Worm (Caenorhabditis elegans) whole organism, L3 larva: Measurements from ENCODE around the gene cdr-6.

ENCODE experiments used
- ama-1 ChIP-seq: fragments of 150-350 bp; optimal IDR thresholded peaks from 2 replicates; lab custom pipeline; 2018
- ceh-28 ChIP-seq: fragments of 150-350 bp; optimal IDR thresholded peaks from 2 replicates; lab custom pipeline; 2014; ENCODE audit warnings: missing biosample characterization, missing genetic modification reagents, missing genetic modification characterization
- ceh-82 ChIP-seq: fragments of 150-350 bp; optimal IDR thresholded peaks from 2 replicates; lab custom pipeline; 2014; ENCODE audit warnings: missing biosample characterization, missing genetic modification characterization
- elt-1 ChIP-seq: fragments of 150-350 bp; optimal IDR thresholded peaks from 2 replicates; lab custom pipeline; 2014; ENCODE audit warnings: missing biosample characterization, missing genetic modification characterization
- elt-2 ChIP-seq: sonication (generic microtip); optimal IDR thresholded peaks from 2 replicates; lab custom pipeline; 2016; ENCODE audit warnings: missing genetic modification reagents, mild to moderate bottlenecking, missing genetic modification characterization, missing compliant biosample characterization
- elt-3 ChIP-seq, 3 experiments: fragments of 150-350 bp in 1 of 3; sonication (generic microtip) in 2 of 3; optimal IDR thresholded peaks; 2 replicates in 2 of 3; 4 replicates in 1 of 3; lab custom pipeline; 2014 to 2017; ENCODE audit warnings: missing biosample characterization in 3 of 3, missing genetic modification characterization in 3 of 3
- fkh-2 ChIP-seq: fragments of 150-350 bp; optimal IDR thresholded peaks from 2 replicates; lab custom pipeline; 2014; ENCODE audit warnings: missing biosample characterization, missing genetic modification reagents, missing genetic modification characterization
- lin-39 ChIP-seq: fragments of 150-350 bp; optimal IDR thresholded peaks from 2 replicates; lab custom pipeline; 2018; ENCODE audit warnings: missing biosample characterization, missing genetic modification reagents, missing genetic modification characterization
- nhr-237 ChIP-seq: fragments of 150-350 bp; optimal IDR thresholded peaks from 2 replicates; lab custom pipeline; 2014; ENCODE audit warnings: missing biosample characterization, missing genetic modification characterization
- unc-39 ChIP-seq: sonication (generic microtip); optimal IDR thresholded peaks from 4 replicates; lab custom pipeline; 2017; ENCODE audit warnings: missing biosample characterization, missing genetic modification characterization
- unc-62 ChIP-seq: fragments of 150-350 bp; sonication (generic microtip); optimal IDR thresholded peaks from 4 replicates; lab custom pipeline; 2014; ENCODE audit warnings: missing biosample characterization, missing genetic modification reagents, missing genetic modification characterization

DNA sequence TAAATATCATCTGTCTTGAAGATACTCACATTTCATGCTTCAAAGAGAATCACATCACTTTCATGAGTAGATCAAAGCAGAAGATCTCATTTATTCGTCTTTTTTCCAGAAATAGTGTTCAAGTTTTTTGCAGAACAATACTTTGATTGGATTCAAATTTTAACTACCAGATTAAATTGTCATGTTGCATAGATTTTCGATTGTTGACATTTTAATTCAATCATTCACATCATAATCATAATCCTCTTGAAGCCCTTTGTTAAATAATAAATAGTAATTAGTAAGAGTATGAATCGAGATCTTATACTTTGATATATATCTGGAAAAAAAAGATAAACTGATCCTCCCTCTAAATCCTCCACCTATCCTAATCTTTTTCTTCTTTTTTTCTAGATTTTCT, 14.3 kb upstream of the cdr-6 start:
- TF ChIP-seq ama-1 (lab: Kevin White, UChicago) (no peak), elt-2 (no peak), ceh-82 (no peak), elt-3 (tag; optimal IDR thresholded peaks at IDR 0.05; lab: Kevin White, UChicago) (no peak), unc-62 (no peak), fkh-2 (tag; lab: Kevin White, UChicago) (no peak), ceh-28 (tag; lab: Kevin White, UChicago) (no peak), lin-39 (tag; lab: Kevin White, UChicago) (no peak), elt-1 (no peak), nhr-237 (tag; lab: Kevin White, UChicago) (no peak), unc-39 (tag; lab: Kevin White, UChicago) (no peak)
